Worm (Caenorhabditis elegans) whole organism, young adult: Measurements from ENCODE around the gene pigq-1.
A peak's percentile ranks its signal among the peaks of the same experiment; 100 is the strongest.

ENCODE experiments used
- B0261.1 ChIP-seq: sonication (generic microtip); optimal IDR thresholded peaks from 2 replicates; lab custom pipeline; 2016; ENCODE audit warnings: mild to moderate bottlenecking, missing genetic modification characterization, moderate library complexity, missing compliant biosample characterization
- B0336.3 ChIP-seq: fragments of 200-800 bp; sonication (Bioruptor generic); IDR thresholded peaks from 2 replicates; pipeline ENCODE4 v1.3.6; 2022; ENCODE audit warnings: missing genetic modification characterization, missing compliant biosample characterization
- F49E8.2 ChIP-seq: sonication (generic microtip); optimal IDR thresholded peaks from 3 replicates; lab custom pipeline; 2017; ENCODE audit warnings: missing genetic modification characterization, mild to moderate bottlenecking, missing compliant biosample characterization, antibody characterized with exemption, moderate library complexity; ENCODE audit not compliant: insufficient read depth
- Y67H2A.10 ChIP-seq: fragments of 200-800 bp; sonication (Bioruptor generic); conservative IDR thresholded peaks from 2 replicates; pipeline ENCODE4 v1.3.6; 2022; ENCODE audit warnings: missing genetic modification reagents, missing genetic modification characterization, missing compliant biosample characterization
- attf-3 ChIP-seq: fragments of 200-800 bp; sonication (Bioruptor generic); conservative IDR thresholded peaks from 2 replicates; pipeline ENCODE4 v1.3.6; 2022; ENCODE audit warnings: missing genetic modification reagents, missing genetic modification characterization, missing compliant biosample characterization
- ceh-27 ChIP-seq: fragments of 200-800 bp; sonication (Bioruptor generic); optimal IDR thresholded peaks from 2 replicates; lab custom pipeline; 2018; ENCODE audit warnings: mild to moderate bottlenecking, missing genetic modification characterization, moderate library complexity, missing compliant biosample characterization
- dpl-1 ChIP-seq: fragments of 150-350 bp; optimal IDR thresholded peaks from 2 replicates; lab custom pipeline; 2014; ENCODE audit warnings: missing biosample characterization, missing genetic modification reagents, missing genetic modification characterization
- madf-3 ChIP-seq: fragments of 200-800 bp; sonication (Bioruptor generic); IDR thresholded peaks from 2 replicates; pipeline ENCODE4 v1.3.6; 2022; ENCODE audit warnings: missing genetic modification reagents, missing genetic modification characterization, missing compliant biosample characterization
- snpc-1.1 ChIP-seq: sonication (generic microtip); optimal IDR thresholded peaks from 2 replicates; lab custom pipeline; 2017; ENCODE audit warnings: missing genetic modification characterization, mild to moderate bottlenecking, missing compliant biosample characterization, antibody characterized with exemption, moderate library complexity, missing genotype, missing genetic modification reagents; ENCODE audit not compliant: insufficient read depth
- unc-130 ChIP-seq: sonication (generic microtip); optimal IDR thresholded peaks from 2 replicates; lab custom pipeline; 2016; ENCODE audit warnings: missing genetic modification reagents, missing genetic modification characterization, missing compliant biosample characterization
- unc-62 ChIP-seq: fragments of 150-350 bp; optimal IDR thresholded peaks from 2 replicates; lab custom pipeline; 2014; ENCODE audit warnings: missing biosample characterization, missing genetic modification reagents, missing genetic modification characterization
- ztf-3 ChIP-seq: fragments of 200-800 bp; sonication (Bioruptor generic); optimal IDR thresholded peaks from 2 replicates; lab custom pipeline; 2018; ENCODE audit warnings: mild to moderate bottlenecking, missing genetic modification characterization, missing compliant biosample characterization
- ztf-6 ChIP-seq: fragments of 200-800 bp; sonication (Bioruptor generic); IDR thresholded peaks from 2 replicates; pipeline ENCODE4 v1.3.6; 2022; ENCODE audit warnings: missing genetic modification reagents, missing genetic modification characterization, missing compliant biosample characterization

DNA sequence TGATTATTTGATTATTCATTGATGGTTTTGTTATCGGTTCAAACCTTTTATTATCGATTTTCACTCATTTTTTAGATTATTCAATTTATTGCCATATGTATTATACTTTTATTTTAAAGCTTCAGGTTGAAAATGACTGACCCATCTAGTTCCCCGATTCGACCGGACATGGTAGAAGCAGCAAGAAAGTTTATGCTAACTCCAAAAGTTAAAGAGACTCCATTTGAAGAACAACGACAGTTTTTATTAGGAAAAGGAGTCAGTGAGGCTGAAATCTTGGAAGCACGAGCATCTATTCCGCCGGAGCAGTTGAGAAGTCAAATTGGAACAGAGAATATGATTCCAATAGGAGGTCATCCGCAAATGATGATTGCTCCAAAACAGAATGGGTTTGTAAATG lies 36.0 kb upstream of the pigq-1 start, which contains the start of gene prx-14:
- TF ChIP-seq ztf-3 (GFP tag; lab: Kevin White, UChicago), result no peak
- no peak for TF ChIP-seq unc-130 (GFP tag; lab: Kevin White, UChicago)
- TF ChIP-seq snpc-1.1 (tag; lab: Kevin White, UChicago), result no peak
- no peak for TF ChIP-seq Y67H2A.10
- TF ChIP-seq ceh-27 (GFP tag; lab: Kevin White, UChicago), result no peak
- TF ChIP-seq B0336.3 (GFP tag; lab: Robert Waterston, UW), result peak; percentile 67
- no peak for TF ChIP-seq dpl-1 (GFP tag; lab: Kevin White, UChicago)
- TF ChIP-seq B0261.1 (tag; lab: Kevin White, UChicago), result no peak
- TF ChIP-seq ztf-6 (GFP tag; lab: Robert Waterston, UW), result no peak
- no peak for TF ChIP-seq madf-3 (GFP tag; lab: Robert Waterston, UW)
- TF ChIP-seq attf-3 (GFP tag; lab: Robert Waterston, UW), result no peak
- no peak for TF ChIP-seq unc-62 (GFP tag; lab: Kevin White, UChicago)
- TF ChIP-seq F49E8.2 (tag; lab: Kevin White, UChicago), result no peak
